Fruit fly (Drosophila melanogaster): ENCODE measurements around the gene Sas10.

Gene Sas10

DNA sequence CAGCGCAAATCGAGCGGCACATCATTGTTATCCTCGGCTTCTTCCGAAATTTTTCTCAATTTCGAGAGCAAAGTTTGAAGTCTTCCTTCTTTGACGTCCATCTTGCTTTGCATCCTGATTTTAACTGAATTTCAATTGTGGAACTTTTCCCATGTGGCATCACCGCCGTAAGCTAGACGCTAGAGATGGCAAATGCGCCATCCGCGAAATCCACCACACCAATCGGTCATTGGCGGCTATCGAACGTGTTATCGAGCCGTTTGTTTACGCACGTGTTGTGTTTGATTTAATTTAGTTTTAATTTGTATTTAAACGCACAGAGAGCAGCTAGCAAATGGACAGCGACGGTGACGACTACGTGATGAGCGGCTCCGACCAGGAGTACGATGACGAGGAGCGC is at the start of gene Sas10, which contains the start of gene CG15930:
Gene Sas10 (plus strand): TSS at position 240 of the 400 bp plus-strand sequence.
Gene CG15930 (minus strand): TSS at position 126 of the 400 bp plus-strand sequence.
- peak; percentile 87 for TF ChIP-seq Mnt (GFP tag; optimal IDR thresholded peaks at IDR 0.05)
- no peak for TF ChIP-seq bab1 (GFP tag; optimal IDR thresholded peaks at IDR 0.05)
- TF ChIP-seq CG7045 (GFP tag; optimal IDR thresholded peaks at IDR 0.05): no peak
- no peak for TF ChIP-seq kay (GFP tag; ENCODE audit: borderline replicate concordance)

DNA sequence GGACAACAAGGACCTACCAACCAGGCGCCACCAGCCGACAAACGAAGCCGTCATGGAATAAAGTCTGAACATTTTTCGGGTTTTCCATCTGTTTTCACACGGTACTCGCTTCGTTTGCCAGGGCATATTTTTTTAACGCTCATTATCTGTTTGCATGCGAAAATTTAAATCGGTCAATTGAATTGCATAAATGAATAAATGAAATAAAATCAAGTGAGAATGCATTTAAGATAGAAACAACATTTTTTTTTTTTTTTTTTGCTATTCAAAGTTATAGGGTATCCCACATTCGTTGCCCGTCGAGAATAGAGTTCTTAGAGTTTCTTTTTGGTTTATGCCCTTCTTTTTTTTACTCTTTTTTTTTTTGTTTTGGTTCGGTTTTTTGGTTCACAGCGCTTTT is 31.4 kb upstream of the Sas10 start:
- TF ChIP-seq cic (GFP tag; optimal IDR thresholded peaks at IDR 0.05) (no peak), bab1 (GFP tag; optimal IDR thresholded peaks at IDR 0.05) (no peak), Mnt (GFP tag; optimal IDR thresholded peaks at IDR 0.05) (no peak), CG7045 (GFP tag; optimal IDR thresholded peaks at IDR 0.05) (no peak), CG12768 (GFP tag; optimal IDR thresholded peaks at IDR 0.05) (no peak), CG14711 (tag; optimal IDR thresholded peaks at IDR 0.05) (no peak)

DNA sequence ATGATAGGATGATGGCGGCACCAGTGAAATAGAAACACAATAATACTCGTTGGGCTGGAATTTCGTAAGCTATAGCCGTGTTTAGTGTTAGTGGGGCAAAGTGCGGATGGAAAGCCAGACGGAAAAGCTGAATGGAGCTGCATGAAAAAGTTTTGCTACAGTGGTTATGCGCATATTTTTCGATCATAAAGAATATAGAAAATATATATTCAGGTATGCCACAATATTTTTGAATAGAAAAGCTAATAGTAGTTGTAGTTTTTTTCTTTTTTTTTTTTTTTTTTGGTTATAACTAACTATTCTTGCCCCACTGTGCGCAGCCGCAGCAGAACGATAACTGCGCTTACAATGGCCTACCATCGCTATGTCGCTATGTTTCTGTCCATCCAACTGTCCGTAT is 30.7 kb upstream of the Sas10 start:
- TF ChIP-seq tj (GFP tag; optimal IDR thresholded peaks at IDR 0.05) (no peak), CG5204 (GFP tag; optimal IDR thresholded peaks at IDR 0.05) (no peak), toe (GFP tag; optimal IDR thresholded peaks at IDR 0.05) (no peak), cic (GFP tag; optimal IDR thresholded peaks at IDR 0.05) (no peak), bab1 (GFP tag; optimal IDR thresholded peaks at IDR 0.05) (no peak)

DNA sequence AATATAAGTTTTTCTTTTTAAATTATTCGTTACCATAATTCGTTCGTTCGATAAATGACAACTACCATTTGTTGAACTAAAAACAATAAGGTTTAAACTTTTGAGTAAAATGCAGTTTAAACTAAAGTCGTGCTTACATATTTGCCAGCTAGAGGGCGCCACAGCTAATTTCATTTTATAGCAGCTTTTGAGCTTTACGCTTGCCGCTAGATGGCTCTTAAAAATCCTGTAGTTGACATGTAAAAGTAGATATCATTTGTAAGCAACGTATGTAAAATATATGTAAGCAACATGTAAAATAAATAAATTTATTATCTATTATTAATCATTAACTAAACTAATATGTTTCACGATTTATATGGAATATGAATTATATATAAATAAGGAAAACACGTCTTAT is 27.5 kb upstream of the Sas10 start:
- peak; percentile 8 for TF ChIP-seq bab1 (GFP tag; optimal IDR thresholded peaks at IDR 0.05)
- no peak for TF ChIP-seq tj (GFP tag; optimal IDR thresholded peaks at IDR 0.05)

DNA sequence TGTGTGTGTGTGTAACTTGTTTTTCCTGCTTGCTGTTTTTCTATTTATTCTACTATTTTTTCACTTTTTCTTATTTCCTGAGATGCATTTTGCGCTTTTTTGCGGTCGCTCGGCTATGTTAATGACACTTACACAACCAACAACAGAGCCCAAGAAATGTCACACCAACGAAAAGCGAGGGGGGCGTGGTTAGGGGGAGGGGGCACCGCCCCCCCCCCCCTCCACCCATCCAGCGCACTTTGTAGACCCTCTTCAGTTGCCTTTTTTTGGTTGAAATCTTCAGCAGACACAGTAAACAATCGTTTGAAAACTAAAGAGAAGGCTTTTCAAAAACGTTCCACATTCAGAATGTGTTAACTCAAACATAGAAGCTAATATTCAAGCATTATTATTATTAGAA is 24.1 kb upstream of the Sas10 start:
- no peak for TF ChIP-seq Clk (GFP tag; optimal IDR thresholded peaks at IDR 0.05)
- no peak for TF ChIP-seq pad (GFP tag; optimal IDR thresholded peaks at IDR 0.05)
- TF ChIP-seq CG7101 (tag; optimal IDR thresholded peaks at IDR 0.05): no peak
- no peak for TF ChIP-seq CG33017 (tag; optimal IDR thresholded peaks at IDR 0.05)
- TF ChIP-seq CG1620 (GFP tag; optimal IDR thresholded peaks at IDR 0.05): no peak
- TF ChIP-seq Hr96 (GFP tag; optimal IDR thresholded peaks at IDR 0.05): no peak
- TF ChIP-seq CG5204 (GFP tag; optimal IDR thresholded peaks at IDR 0.05): no peak
- TF ChIP-seq cic (GFP tag; optimal IDR thresholded peaks at IDR 0.05): no peak
- TF ChIP-seq kay (GFP tag; ENCODE audit: borderline replicate concordance): no peak
- no peak for TF ChIP-seq Mnt (GFP tag; optimal IDR thresholded peaks at IDR 0.05)
- TF ChIP-seq CG14711 (tag; optimal IDR thresholded peaks at IDR 0.05): no peak
- no peak for TF ChIP-seq ovo (GFP tag; optimal IDR thresholded peaks at IDR 0.05)
- TF ChIP-seq Crg-1 (GFP tag; optimal IDR thresholded peaks at IDR 0.05): no peak
- TF ChIP-seq CG12768 (GFP tag; optimal IDR thresholded peaks at IDR 0.05): no peak
- no peak for TF ChIP-seq CG7045 (GFP tag; optimal IDR thresholded peaks at IDR 0.05)
- TF ChIP-seq tj (GFP tag; optimal IDR thresholded peaks at IDR 0.05): no peak
- no peak for TF ChIP-seq bab1 (GFP tag; optimal IDR thresholded peaks at IDR 0.05)
- TF ChIP-seq cnc (optimal IDR thresholded peaks at IDR 0.05): no peak
- no peak for TF ChIP-seq toe (GFP tag; optimal IDR thresholded peaks at IDR 0.05)

DNA sequence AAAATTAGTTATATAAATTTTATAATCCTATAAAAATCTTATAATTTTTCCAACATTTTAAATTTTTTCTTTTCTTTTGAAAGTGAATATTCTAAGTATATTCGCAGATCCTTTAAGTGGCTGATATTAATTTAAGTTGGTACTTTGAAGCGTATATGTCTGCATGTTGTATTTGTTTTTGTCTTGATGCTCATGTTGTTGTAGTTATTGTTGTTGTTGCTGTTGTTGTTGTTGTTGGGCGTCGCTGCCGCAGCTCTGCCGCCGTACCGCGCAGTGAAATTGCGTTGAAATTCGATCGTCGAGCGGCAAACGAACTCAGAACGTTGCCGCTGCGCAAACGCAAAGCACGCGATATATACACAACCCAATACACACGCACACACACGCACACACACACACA is 21.4 kb upstream of the Sas10 start, which contains the start of gene CG42749:
Gene CG42749 (plus strand): TSS at position 301 of the 400 bp plus-strand sequence.
- no peak for TF ChIP-seq CG11617 (GFP tag; optimal IDR thresholded peaks at IDR 0.05)
- TF ChIP-seq CG14711 (tag; optimal IDR thresholded peaks at IDR 0.05): no peak
- TF ChIP-seq CG33017 (tag; optimal IDR thresholded peaks at IDR 0.05): no peak
- TF ChIP-seq CG12768 (GFP tag; optimal IDR thresholded peaks at IDR 0.05): no peak
- no peak for TF ChIP-seq CG5204 (GFP tag; optimal IDR thresholded peaks at IDR 0.05)
- TF ChIP-seq Clk (GFP tag; optimal IDR thresholded peaks at IDR 0.05): no peak
- TF ChIP-seq tj (GFP tag; optimal IDR thresholded peaks at IDR 0.05): no peak
- no peak for TF ChIP-seq cic (GFP tag; optimal IDR thresholded peaks at IDR 0.05)
- no peak for TF ChIP-seq CG7101 (tag; optimal IDR thresholded peaks at IDR 0.05)
- no peak for TF ChIP-seq cnc (optimal IDR thresholded peaks at IDR 0.05)
- TF ChIP-seq CG7045 (GFP tag; optimal IDR thresholded peaks at IDR 0.05): no peak
- TF ChIP-seq bab1 (GFP tag; optimal IDR thresholded peaks at IDR 0.05): no peak
- no peak for TF ChIP-seq Crg-1 (GFP tag; optimal IDR thresholded peaks at IDR 0.05)
- no peak for TF ChIP-seq pad (GFP tag; optimal IDR thresholded peaks at IDR 0.05)
- no peak for TF ChIP-seq CG1620 (GFP tag; optimal IDR thresholded peaks at IDR 0.05)
- no peak for TF ChIP-seq toe (GFP tag; optimal IDR thresholded peaks at IDR 0.05)
- TF ChIP-seq ovo (GFP tag; optimal IDR thresholded peaks at IDR 0.05): no peak
- no peak for TF ChIP-seq kay (GFP tag; ENCODE audit: borderline replicate concordance)
- TF ChIP-seq Hr96 (GFP tag; optimal IDR thresholded peaks at IDR 0.05): no peak

DNA sequence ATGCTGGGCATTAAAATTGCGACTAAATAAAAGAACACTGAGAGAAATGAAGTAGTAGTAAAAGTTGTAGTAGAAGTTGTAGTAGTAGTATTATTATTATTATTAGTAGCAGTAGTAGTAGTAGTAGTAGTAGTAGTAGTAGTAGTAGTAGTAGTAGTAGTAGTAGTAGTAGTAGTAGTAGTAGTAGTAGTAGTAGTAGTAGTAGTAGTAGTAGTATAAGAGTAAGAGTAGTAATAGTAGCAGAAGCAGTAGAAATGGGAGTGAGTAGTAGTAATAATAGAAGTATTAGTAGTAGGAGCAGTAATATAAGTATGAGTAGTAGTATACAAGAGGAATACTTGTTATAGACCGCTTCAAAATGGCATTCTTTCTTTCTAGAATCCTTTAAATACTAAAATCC is 17.3 kb upstream of the Sas10 start:
- TF ChIP-seq CG14711 (tag; optimal IDR thresholded peaks at IDR 0.05) (no peak), cic (GFP tag; optimal IDR thresholded peaks at IDR 0.05) (no peak), cnc (optimal IDR thresholded peaks at IDR 0.05) (no peak), Crg-1 (GFP tag; optimal IDR thresholded peaks at IDR 0.05) (no peak), CG7045 (GFP tag; optimal IDR thresholded peaks at IDR 0.05) (no peak), tj (GFP tag; optimal IDR thresholded peaks at IDR 0.05) (no peak), CG11617 (GFP tag; optimal IDR thresholded peaks at IDR 0.05) (no peak), ovo (GFP tag; optimal IDR thresholded peaks at IDR 0.05) (no peak), toe (GFP tag; optimal IDR thresholded peaks at IDR 0.05) (no peak), kay (GFP tag; ENCODE audit: borderline replicate concordance) (no peak), CG33017 (tag; optimal IDR thresholded peaks at IDR 0.05) (no peak), CG7101 (tag; optimal IDR thresholded peaks at IDR 0.05) (no peak), CG1620 (GFP tag; optimal IDR thresholded peaks at IDR 0.05) (no peak)

Data from whole organism, adult.